Worm (Caenorhabditis elegans) whole organism, midembryonic: ENCODE measurements around the gene Y48A6B.8.

Experiments
- T22C8.4 ChIP-seq: fragments of 200-800 bp; sonication (Bioruptor generic); IDR thresholded peaks from 2 replicates; pipeline ENCODE4 v1.3.6; 2022; ENCODE audit warnings: missing genetic modification characterization, missing compliant biosample characterization
- cog-1 ChIP-seq: sonication (generic microtip); optimal IDR thresholded peaks from 2 replicates; lab custom pipeline; 2016; ENCODE audit warnings: missing genetic modification characterization, missing compliant biosample characterization
- flt-1 ChIP-seq: fragments of 200-800 bp; sonication (Bioruptor generic); IDR thresholded peaks from 2 replicates; pipeline ENCODE4 v1.3.6; 2022; ENCODE audit warnings: missing genetic modification characterization, missing compliant biosample characterization
- klf-2 ChIP-seq: fragments of 200-800 bp; sonication (Bioruptor generic); conservative IDR thresholded peaks from 2 replicates; pipeline ENCODE4 v1.3.6; 2022; ENCODE audit warnings: missing genetic modification reagents, missing genetic modification characterization, missing compliant biosample characterization
- med-1 ChIP-seq: sonication (generic microtip); optimal IDR thresholded peaks from 2 replicates; lab custom pipeline; 2017; ENCODE audit warnings: missing genetic modification characterization, mild to moderate bottlenecking, missing compliant biosample characterization, antibody characterized with exemption, missing genetic modification reagents; ENCODE audit not compliant: insufficient read depth
- ref-1 ChIP-seq: fragments of 200-800 bp; sonication (Bioruptor generic); conservative IDR thresholded peaks from 2 replicates; pipeline ENCODE4 v1.3.6; 2022; ENCODE audit warnings: missing genetic modification reagents, missing genetic modification characterization, missing compliant biosample characterization
- tab-1 ChIP-seq: fragments of 200-800 bp; sonication (Bioruptor generic); IDR thresholded peaks from 2 replicates; pipeline ENCODE4 v1.3.6; 2022; ENCODE audit warnings: missing genetic modification characterization, missing compliant biosample characterization
- ztf-23 ChIP-seq: fragments of 200-800 bp; sonication (Bioruptor generic); IDR thresholded peaks from 2 replicates; pipeline ENCODE4 v1.3.6; 2022; ENCODE audit warnings: missing genetic modification reagents, missing genetic modification characterization, missing compliant biosample characterization
- ztf-29 ChIP-seq: fragments of 200-800 bp; sonication (Bioruptor generic); IDR thresholded peaks from 2 replicates; pipeline ENCODE4 v1.3.6; 2022; ENCODE audit warnings: missing genetic modification reagents, missing genetic modification characterization, missing compliant biosample characterization

- TF ChIP-seq tab-1 (GFP tag; lab: Robert Waterston, UW), result no peak
- no peak for TF ChIP-seq flt-1 (GFP tag; lab: Robert Waterston, UW)
- no peak for TF ChIP-seq klf-2
- no peak for TF ChIP-seq T22C8.4 (GFP tag; lab: Robert Waterston, UW)
- no peak for TF ChIP-seq ztf-29 (GFP tag; lab: Robert Waterston, UW)
- no peak for TF ChIP-seq cog-1 (tag; lab: Kevin White, UChicago)
- no peak for TF ChIP-seq ref-1
- no peak for TF ChIP-seq med-1 (GFP tag; lab: Kevin White, UChicago)
- TF ChIP-seq ztf-23 (GFP tag; lab: Robert Waterston, UW), result no peak
Observed at ce11 chrIII:11045196-11045595, 16.0 kb upstream of the Y48A6B.8 start.
